Worm (Caenorhabditis elegans) whole organism, L1 larva: ENCODE results near the gene Y50D4A.5.

Experiments
- C34B4.2 ChIP-seq: sonication (generic microtip); optimal IDR thresholded peaks from 2 replicates; lab custom pipeline; 2017; ENCODE audit warnings: mild to moderate bottlenecking, missing genetic modification characterization, missing compliant biosample characterization
- aha-1 ChIP-seq: fragments of 150-350 bp; optimal IDR thresholded peaks from 2 replicates; lab custom pipeline; 2014; ENCODE audit warnings: missing biosample characterization, missing genetic modification characterization
- blmp-1 ChIP-seq: fragments of 150-350 bp; optimal IDR thresholded peaks from 2 replicates; lab custom pipeline; 2014; ENCODE audit warnings: missing biosample characterization, missing genetic modification characterization
- ceh-8 ChIP-seq: fragments of 200-800 bp; sonication (Bioruptor generic); optimal IDR thresholded peaks from 2 replicates; lab custom pipeline; 2018; ENCODE audit warnings: mild to moderate bottlenecking, missing genetic modification characterization, moderate library complexity, missing compliant biosample characterization
- dpl-1 ChIP-seq, 3 experiments: fragments of 150-350 bp in 2 of 3; sonication (generic microtip) in 1 of 3; optimal IDR thresholded peaks; 2 replicates each; lab custom pipeline; 2014 to 2017; ENCODE audit warnings: missing biosample characterization in 3 of 3, missing genetic modification characterization in 3 of 3, missing genetic modification reagents in 3 of 3
- efl-1 ChIP-seq, 4 experiments: fragments of 150-350 bp; optimal IDR thresholded peaks in 3 of 4; peaks in 1 of 4; 1 replicate in 1 of 4; 2 replicates in 3 of 4; lab custom pipeline; 2014; ENCODE audit warnings: missing biosample characterization in 2 of 4, missing genetic modification characterization in 2 of 4, missing genetic modification reagents in 2 of 4
- elt-2 ChIP-seq: sonication (generic microtip); optimal IDR thresholded peaks from 2 replicates; lab custom pipeline; 2016; ENCODE audit warnings: missing genetic modification characterization, mild to moderate bottlenecking, inconsistent platforms, missing compliant biosample characterization, missing genetic modification reagents
- fkh-10 ChIP-seq: sonication (generic microtip); optimal IDR thresholded peaks from 2 replicates; lab custom pipeline; 2017; ENCODE audit warnings: missing biosample characterization, missing genetic modification reagents, missing genetic modification characterization
- hlh-4 ChIP-seq: sonication (generic microtip); optimal IDR thresholded peaks from 2 replicates; lab custom pipeline; 2016; ENCODE audit warnings: mild to moderate bottlenecking, missing genetic modification characterization, missing compliant biosample characterization
- hpl-2 ChIP-seq: fragments of 150-350 bp; optimal IDR thresholded peaks from 2 replicates; lab custom pipeline; 2014; ENCODE audit warnings: missing biosample characterization, missing genetic modification reagents, missing genetic modification characterization
- lin-35 ChIP-seq, 2 experiments: fragments of 150-350 bp; optimal IDR thresholded peaks; 2 replicates each; lab custom pipeline; 2014; ENCODE audit warnings: missing biosample characterization in 2 of 2, missing genetic modification characterization in 2 of 2, missing genetic modification reagents in 2 of 2
- lir-3 ChIP-seq: sonication (generic microtip); optimal IDR thresholded peaks from 2 replicates; lab custom pipeline; 2016; ENCODE audit warnings: mild to moderate bottlenecking, missing genetic modification characterization, moderate library complexity, missing compliant biosample characterization; ENCODE audit not compliant: poor library complexity
- mab-9 ChIP-seq: fragments of 200-800 bp; sonication (Bioruptor generic); IDR thresholded peaks from 2 replicates; pipeline ENCODE4 v1.3.6; 2022; ENCODE audit warnings: missing genetic modification reagents, missing genetic modification characterization, missing compliant biosample characterization
- mep-1 ChIP-seq: fragments of 150-350 bp; optimal IDR thresholded peaks from 2 replicates; lab custom pipeline; 2014; ENCODE audit warnings: missing biosample characterization, missing genetic modification characterization
- nhr-11 ChIP-seq: fragments of 150-350 bp; optimal IDR thresholded peaks from 2 replicates; lab custom pipeline; 2014; ENCODE audit warnings: missing biosample characterization, missing genetic modification characterization
- nhr-20 ChIP-seq: sonication (generic microtip); optimal IDR thresholded peaks from 2 replicates; lab custom pipeline; 2016; ENCODE audit warnings: mild to moderate bottlenecking, missing genetic modification characterization, missing compliant biosample characterization
- nhr-47 ChIP-seq: sonication (generic microtip); optimal IDR thresholded peaks from 2 replicates; lab custom pipeline; 2016; ENCODE audit warnings: mild to moderate bottlenecking, missing genetic modification characterization, moderate library complexity, missing compliant biosample characterization
- nhr-71 ChIP-seq: sonication (generic microtip); optimal IDR thresholded peaks from 2 replicates; lab custom pipeline; 2016; ENCODE audit warnings: mild to moderate bottlenecking, missing genetic modification characterization, moderate library complexity, missing compliant biosample characterization
- nhr-76 ChIP-seq: sonication (generic microtip); optimal IDR thresholded peaks from 2 replicates; lab custom pipeline; 2017; ENCODE audit warnings: missing biosample characterization, missing genetic modification characterization
- nhr-85 ChIP-seq: sonication (generic microtip); peaks from one replicate; lab custom pipeline; 2016; ENCODE audit warnings: missing genetic modification characterization, inconsistent platforms, missing compliant biosample characterization
- nhr-90 ChIP-seq: sonication (generic microtip); optimal IDR thresholded peaks from 2 replicates; lab custom pipeline; 2016; ENCODE audit warnings: mild to moderate bottlenecking, missing genetic modification characterization, missing compliant biosample characterization; ENCODE audit not compliant: poor library complexity
- pag-3 ChIP-seq: sonication (generic microtip); optimal IDR thresholded peaks from 2 replicates; lab custom pipeline; 2017; ENCODE audit warnings: missing genetic modification characterization, mild to moderate bottlenecking, missing compliant biosample characterization, antibody characterized with exemption, borderline replicate concordance; ENCODE audit not compliant: insufficient read depth
- pqm-1 ChIP-seq: sonication (generic microtip); optimal IDR thresholded peaks from 3 replicates; lab custom pipeline; 2017; ENCODE audit warnings: missing biosample characterization, missing genetic modification characterization
- swsn-7 ChIP-seq: sonication (generic microtip); optimal IDR thresholded peaks from 2 replicates; lab custom pipeline; 2016; ENCODE audit warnings: missing genetic modification characterization, missing compliant biosample characterization
- tlp-1 ChIP-seq: fragments of 150-350 bp; optimal IDR thresholded peaks from 2 replicates; lab custom pipeline; 2014; ENCODE audit warnings: missing biosample characterization, missing genetic modification characterization
- unc-98 ChIP-seq: fragments of 200-800 bp; sonication (Bioruptor generic); IDR thresholded peaks from 2 replicates; pipeline ENCODE4 v1.3.6; 2022; ENCODE audit warnings: missing genetic modification characterization, missing compliant biosample characterization
- zag-1 ChIP-seq: fragments of 150-350 bp; optimal IDR thresholded peaks from 2 replicates; lab custom pipeline; 2014; ENCODE audit warnings: missing biosample characterization, missing genetic modification characterization

Y50D4A.5 gene

ce11 chrV:1160716-1161115, 46.4 kb upstream of the Y50D4A.5 start:
- no peak for TF ChIP-seq hlh-4 (tag; lab: Kevin White, UChicago)
- no peak for TF ChIP-seq efl-1 (optimal IDR thresholded peaks at IDR 0.05; lab: Kevin White, UChicago)
- TF ChIP-seq efl-1 (GFP tag; optimal IDR thresholded peaks at IDR 0.05 in 1 of 2; lab: Kevin White, UChicago): no peak
- no peak for TF ChIP-seq dpl-1 (GFP tag; optimal IDR thresholded peaks at IDR 0.05; lab: Kevin White, UChicago)
- no peak for TF ChIP-seq C34B4.2 (tag; lab: Kevin White, UChicago)
- no peak for TF ChIP-seq nhr-90 (tag; lab: Kevin White, UChicago)
- TF ChIP-seq ceh-8: no peak
- no peak for TF ChIP-seq nhr-11
- TF ChIP-seq nhr-20 (tag; lab: Kevin White, UChicago): no peak
- no peak for TF ChIP-seq lir-3

ce11 chrV:1164196-1164691, 42.9 kb upstream of the Y50D4A.5 start, which contains the start of gene T21H3.5:
Gene T21H3.5 (minus strand): TSS chrV:1164293.
- TF ChIP-seq blmp-1 (tag; lab: Kevin White, UChicago) (peak; percentile 33), aha-1 (tag; lab: Kevin White, UChicago) (no peak)
- TF ChIP-seq, all 84 proteins: peak for 1

- TF ChIP-seq nhr-85 (tag; lab: Kevin White, UChicago) (no peak), nhr-71 (no peak), blmp-1 (tag; lab: Kevin White, UChicago) (no peak), unc-98 (GFP tag; lab: Robert Waterston, UW) (no peak), zag-1 (tag; lab: Kevin White, UChicago) (no peak), mab-9 (no peak), pag-3 (tag; lab: Kevin White, UChicago) (no peak)
Observed at ce11 chrV:1165090-1165761, 41.9 kb upstream of the Y50D4A.5 start, which contains the start of gene ptr-16. Gene ptr-16 (plus strand): TSS chrV:1165711.

- TF ChIP-seq nhr-76 (no peak), hpl-2 (no peak), mep-1 (tag; lab: Kevin White, UChicago) (no peak)
Observed at ce11 chrV:1170591-1170990, 36.5 kb upstream of the Y50D4A.5 start.

- TF ChIP-seq efl-1 (optimal IDR thresholded peaks at IDR 0.05; lab: Kevin White, UChicago) (no peak), efl-1 (GFP tag; optimal IDR thresholded peaks at IDR 0.05 in 1 of 2; lab: Kevin White, UChicago) (peak in 1 of 2 experiments; percentile 26), elt-2 (tag; lab: Kevin White, UChicago) (peak; percentile 74), tlp-1 (tag; lab: Kevin White, UChicago) (peak; percentile 31), fkh-10 (GFP tag; lab: Kevin White, UChicago) (no peak), nhr-47 (tag; lab: Kevin White, UChicago) (no peak), lin-35 (GFP tag; optimal IDR thresholded peaks at IDR 0.05; lab: Kevin White, UChicago) (peak in 1 of 2 experiments; percentile 17), pqm-1 (peak; percentile 31)
Observed at ce11 chrV:1176277-1176839, 30.7 kb upstream of the Y50D4A.5 start, which contains the start of gene T21H3.1. Gene T21H3.1 (plus strand): TSS chrV:1176724.

ce11 chrV:1179279-1179678, 27.8 kb upstream of the Y50D4A.5 start, which contains the start of gene F25A2.1:
Gene F25A2.1 (plus strand): TSS chrV:1179579.
- TF ChIP-seq swsn-7 (tag; lab: Kevin White, UChicago) (no peak), efl-1 (optimal IDR thresholded peaks at IDR 0.05; lab: Kevin White, UChicago) (no peak), efl-1 (GFP tag; optimal IDR thresholded peaks at IDR 0.05 in 1 of 2; lab: Kevin White, UChicago) (peak in 1 of 2 experiments; percentile 46)
- TF ChIP-seq, all 84 proteins: peak for 1
